Fruit fly (Drosophila melanogaster) whole organism, embryonic: ENCODE measurements around the gene CG12347.

Experiments
- C15 ChIP-seq: fragments of 200-800 bp; sonication (Bioruptor generic); IDR thresholded peaks from 3 replicates; pipeline ENCODE4 v1.3.6; 2022; ENCODE audit warnings: missing biosample characterization, missing genetic modification characterization
- CG10147 ChIP-seq: fragments of 200-800 bp; sonication (Bioruptor generic); optimal IDR thresholded peaks from 2 replicates; lab custom pipeline; 2019; ENCODE audit warnings: missing biosample characterization, mild to moderate bottlenecking, missing genetic modification characterization, moderate library complexity
- CG10267 ChIP-seq: fragments of 200-800 bp; sonication (Bioruptor generic); optimal IDR thresholded peaks from 2 replicates; lab custom pipeline; 2018; ENCODE audit warnings: missing biosample characterization, mild to moderate bottlenecking, missing genetic modification characterization, moderate library complexity
- CG10543 ChIP-seq: fragments of 200-800 bp; sonication (Bioruptor generic); optimal IDR thresholded peaks from 3 replicates; lab custom pipeline; 2017; ENCODE audit warnings: missing biosample characterization, mild to moderate bottlenecking, missing genetic modification characterization, moderate library complexity
- CG12219 ChIP-seq: fragments of 200-800 bp; sonication (Bioruptor generic); optimal IDR thresholded peaks from 3 replicates; lab custom pipeline; 2018; ENCODE audit warnings: missing biosample characterization, mild to moderate bottlenecking, missing genetic modification characterization
- CG14710 ChIP-seq: fragments of 200-800 bp; sonication (Bioruptor generic); optimal IDR thresholded peaks from 3 replicates; lab custom pipeline; 2019; ENCODE audit warnings: missing biosample characterization, mild to moderate bottlenecking, missing genetic modification characterization, moderate library complexity
- CG15011 ChIP-seq: fragments of 200-800 bp; sonication (Bioruptor generic); optimal IDR thresholded peaks from 3 replicates; lab custom pipeline; 2018; ENCODE audit warnings: missing biosample characterization, mild to moderate bottlenecking, missing genetic modification characterization
- CG1602 ChIP-seq: fragments of 200-800 bp; sonication (Bioruptor generic); optimal IDR thresholded peaks from 3 replicates; lab custom pipeline; 2016; ENCODE audit warnings: missing biosample characterization, missing genetic modification characterization
- CG17359 ChIP-seq: fragments of 200-800 bp; sonication (Bioruptor generic); optimal IDR thresholded peaks from 3 replicates; lab custom pipeline; 2018; ENCODE audit warnings: missing biosample characterization, mild to moderate bottlenecking, missing genetic modification characterization, moderate library complexity
- CG17361 ChIP-seq: fragments of 200-800 bp; sonication (Bioruptor generic); IDR thresholded peaks from 3 replicates; pipeline ENCODE4 v1.3.6; 2022; ENCODE audit warnings: missing biosample characterization, missing genetic modification characterization
- CG17829 ChIP-seq: fragments of 200-800 bp; optimal IDR thresholded peaks from 2 replicates; lab custom pipeline; 2019; ENCODE audit warnings: missing biosample characterization, mild to moderate bottlenecking, missing genetic modification characterization, moderate library complexity
- CG17912 ChIP-seq: fragments of 200-800 bp; sonication (Bioruptor generic); optimal IDR thresholded peaks from 2 replicates; lab custom pipeline; 2018; ENCODE audit warnings: missing biosample characterization, mild to moderate bottlenecking, missing genetic modification characterization
- CG18599 ChIP-seq: fragments of 200-800 bp; sonication (Bioruptor generic); optimal IDR thresholded peaks from 3 replicates; lab custom pipeline; 2017; ENCODE audit warnings: missing biosample characterization, missing genetic modification characterization, mild to moderate bottlenecking, moderate library complexity, missing genetic modification reagents
- CG18619 ChIP-seq: fragments of 200-800 bp; sonication (Bioruptor generic); optimal IDR thresholded peaks from 3 replicates; lab custom pipeline; 2017; ENCODE audit warnings: missing biosample characterization, mild to moderate bottlenecking, missing genetic modification characterization
- CG3407 ChIP-seq: fragments of 200-800 bp; sonication (Bioruptor generic); optimal IDR thresholded peaks from 2 replicates; lab custom pipeline; 2018; ENCODE audit warnings: missing biosample characterization, mild to moderate bottlenecking, missing genetic modification characterization
- CG34224 ChIP-seq: fragments of 200-800 bp; sonication (Bioruptor generic); IDR thresholded peaks from 3 replicates; pipeline ENCODE4 v1.3.6; 2022; ENCODE audit warnings: missing biosample characterization, missing genetic modification characterization; ENCODE audit not compliant: partially characterized antibody
- CG4360 ChIP-seq: fragments of 200-800 bp; sonication (Bioruptor generic); IDR thresholded peaks from 2 replicates; pipeline ENCODE4 v1.3.6; 2022; ENCODE audit warnings: missing biosample characterization, missing genetic modification characterization
- CG4404 ChIP-seq: fragments of 200-800 bp; sonication (Bioruptor generic); IDR thresholded peaks from 2 replicates; pipeline ENCODE4 v1.3.6; 2022; ENCODE audit warnings: missing biosample characterization, missing genetic modification characterization
- CG7963 ChIP-seq: fragments of 200-800 bp; sonication (Bioruptor generic); IDR thresholded peaks from 3 replicates; pipeline ENCODE4 v1.3.6; 2022; ENCODE audit warnings: missing biosample characterization, missing genetic modification characterization; ENCODE audit not compliant: partially characterized antibody
- CG8281 ChIP-seq: fragments of 200-800 bp; sonication (Bioruptor generic); optimal IDR thresholded peaks from 2 replicates; lab custom pipeline; 2018; ENCODE audit warnings: missing biosample characterization, mild to moderate bottlenecking, missing genetic modification characterization, moderate library complexity
- CG9727 ChIP-seq: fragments of 200-800 bp; sonication (Bioruptor generic); optimal IDR thresholded peaks from 3 replicates; lab custom pipeline; 2017; ENCODE audit warnings: missing biosample characterization, mild to moderate bottlenecking, missing genetic modification characterization
- Dip3 ChIP-seq: fragments of 200-800 bp; sonication (Bioruptor generic); optimal IDR thresholded peaks from 3 replicates; lab custom pipeline; 2016; ENCODE audit warnings: missing biosample characterization, missing genetic modification characterization
- E2f2 ChIP-seq: fragments of 200-800 bp; sonication (Bioruptor generic); IDR thresholded peaks from 2 replicates; pipeline ENCODE4 v1.3.6; 2022; ENCODE audit warnings: missing biosample characterization, missing genetic modification characterization
- Fer1 ChIP-seq: fragments of 200-800 bp; sonication (Bioruptor generic); optimal IDR thresholded peaks from 2 replicates; lab custom pipeline; 2017; ENCODE audit warnings: missing biosample characterization, mild to moderate bottlenecking, missing genetic modification characterization
- Hr39 ChIP-seq: fragments of >200 bp; optimal IDR thresholded peaks from 2 replicates; lab custom pipeline; 2017
- Mad ChIP-seq: fragments of 200-800 bp; sonication (Bioruptor generic); optimal IDR thresholded peaks from 2 replicates; lab custom pipeline; 2016; ENCODE audit warnings: missing biosample characterization, missing genetic modification characterization
- Mes4 ChIP-seq: fragments of 200-800 bp; sonication (Bioruptor generic); optimal IDR thresholded peaks from 2 replicates; lab custom pipeline; 2016; ENCODE audit warnings: missing biosample characterization, missing genetic modification characterization
- NK7.1 ChIP-seq: fragments of 200-800 bp; sonication (Bioruptor generic); optimal IDR thresholded peaks from 3 replicates; lab custom pipeline; 2016; ENCODE audit warnings: missing biosample characterization, missing genetic modification characterization
- Nf-YC ChIP-seq: fragments of 200-800 bp; optimal IDR thresholded peaks from 3 replicates; lab custom pipeline; 2019; ENCODE audit warnings: missing biosample characterization, mild to moderate bottlenecking, missing genetic modification characterization, moderate library complexity
- Oaz ChIP-seq: fragments of 200-800 bp; sonication (Bioruptor generic); IDR thresholded peaks from 2 replicates; pipeline ENCODE4 v1.3.6; 2022; ENCODE audit warnings: missing biosample characterization, missing genetic modification characterization
- Sox100B ChIP-seq: fragments of 200-800 bp; sonication (Bioruptor generic); optimal IDR thresholded peaks from 3 replicates; lab custom pipeline; 2018; ENCODE audit warnings: missing biosample characterization, mild to moderate bottlenecking, missing genetic modification characterization
- Usf ChIP-seq: fragments of 200-800 bp; sonication (Bioruptor generic); optimal IDR thresholded peaks from 2 replicates; lab custom pipeline; 2017; ENCODE audit warnings: missing genotype, missing biosample characterization, missing genetic modification characterization
- Vsx1 ChIP-seq: fragments of 200-800 bp; sonication (Bioruptor generic); optimal IDR thresholded peaks from 2 replicates; lab custom pipeline; 2017; ENCODE audit warnings: missing biosample characterization, mild to moderate bottlenecking, missing genetic modification characterization, missing genetic modification reagents
- ato ChIP-seq: fragments of 200-800 bp; sonication (Bioruptor generic); IDR thresholded peaks from 2 replicates; pipeline ENCODE4 v1.3.6; 2022; ENCODE audit warnings: missing biosample characterization, missing genetic modification characterization; ENCODE audit not compliant: partially characterized antibody
- bcd ChIP-seq: fragments of 200-800 bp; sonication (Bioruptor generic); optimal IDR thresholded peaks from 2 replicates; lab custom pipeline; 2017; ENCODE audit warnings: missing biosample characterization, mild to moderate bottlenecking, missing genetic modification characterization
- chif ChIP-seq, 2 experiments: fragments of 200-800 bp; sonication (Bioruptor generic); optimal IDR thresholded peaks; 3 replicates each; lab custom pipeline; 2016; ENCODE audit warnings: missing biosample characterization in 2 of 2, missing genetic modification characterization in 2 of 2
- ci ChIP-seq: fragments of 200-800 bp; sonication (Bioruptor generic); IDR thresholded peaks from 3 replicates; pipeline ENCODE4 v1.3.6; 2022; ENCODE audit warnings: missing biosample characterization, missing genetic modification characterization
- cwo ChIP-seq: fragments of 200-800 bp; sonication (Bioruptor generic); optimal IDR thresholded peaks from 3 replicates; lab custom pipeline; 2017; ENCODE audit warnings: missing biosample characterization, missing genetic modification characterization, mild to moderate bottlenecking, moderate library complexity, missing genetic modification reagents
- dysf ChIP-seq: fragments of 200-800 bp; sonication (Bioruptor generic); IDR thresholded peaks from 3 replicates; pipeline ENCODE4 v1.3.6; 2022; ENCODE audit warnings: missing biosample characterization, missing genetic modification characterization
- esg ChIP-seq: fragments of 200-800 bp; sonication (Bioruptor generic); conservative IDR thresholded peaks from 2 replicates; pipeline ENCODE4 v1.3.6; 2022; ENCODE audit warnings: missing biosample characterization, missing genetic modification characterization
- fd96Cb ChIP-seq: fragments of 200-800 bp; sonication (Bioruptor generic); optimal IDR thresholded peaks from 2 replicates; lab custom pipeline; 2018; ENCODE audit warnings: missing biosample characterization, mild to moderate bottlenecking, missing genetic modification characterization, moderate library complexity
- gcm2 ChIP-seq: fragments of 200-800 bp; sonication (Bioruptor generic); optimal IDR thresholded peaks from 2 replicates; lab custom pipeline; 2016; ENCODE audit warnings: missing biosample characterization, missing genetic modification characterization
- gfzf ChIP-seq: fragments of 200-800 bp; sonication (Bioruptor generic); optimal IDR thresholded peaks from 2 replicates; lab custom pipeline; 2016; ENCODE audit warnings: missing biosample characterization, mild to moderate bottlenecking, missing genetic modification characterization, moderate library complexity
- nom ChIP-seq: fragments of 200-800 bp; sonication (Bioruptor generic); optimal IDR thresholded peaks from 2 replicates; lab custom pipeline; 2017; ENCODE audit warnings: missing biosample characterization, missing genetic modification characterization, mild to moderate bottlenecking, moderate library complexity, missing genetic modification reagents
- otp ChIP-seq: fragments of 200-800 bp; sonication (Bioruptor generic); IDR thresholded peaks from 3 replicates; pipeline ENCODE4, ENCODE4 v1.3.6; 2022; ENCODE audit warnings: missing biosample characterization, missing genetic modification characterization
- peb ChIP-seq: fragments of 200-800 bp; sonication (Bioruptor generic); IDR thresholded peaks from 2 replicates; pipeline ENCODE4 v1.3.6; 2022; ENCODE audit warnings: missing biosample characterization, missing genetic modification characterization
- sqz ChIP-seq: fragments of 200-800 bp; sonication (Bioruptor generic); optimal IDR thresholded peaks from 3 replicates; lab custom pipeline; 2018; ENCODE audit warnings: missing biosample characterization, mild to moderate bottlenecking, missing genetic modification characterization
- ssp ChIP-seq: fragments of 200-800 bp; sonication (Bioruptor generic); IDR thresholded peaks from 2 replicates; pipeline ENCODE4 v1.3.6; 2022; ENCODE audit warnings: missing biosample characterization, missing genetic modification characterization
- wor ChIP-seq: fragments of 200-800 bp; sonication (Bioruptor generic); IDR thresholded peaks from 2 replicates; pipeline ENCODE4 v1.3.6; 2022; ENCODE audit warnings: missing biosample characterization, missing genetic modification characterization

CG12347 gene

dm6 chr3R:17919108-17919882 is 13.1 kb downstream of the CG12347 start, which contains the start of gene cpo (continued):
- TF ChIP-seq sqz: peak; percentile 85
- TF ChIP-seq CG18599 (GFP tag; lab: Kevin White, UChicago): peak; percentile 93
- TF ChIP-seq cwo (GFP tag; lab: Kevin White, UChicago): peak; percentile 65
- peak; percentile 96 for TF ChIP-seq bcd (GFP tag; lab: Kevin White, UChicago)
- peak; percentile 77 for TF ChIP-seq CG15011 (GFP tag; lab: Kevin White, UChicago)
- peak; percentile 87 for TF ChIP-seq CG17359 (tag; lab: Kevin White, UChicago)
- peak; percentile 85 for TF ChIP-seq NK7.1 (GFP tag; lab: Kevin White, UChicago)
- peak; percentile 67; the same call in 1 of the 2 replicates for TF ChIP-seq peb (GFP tag; lab: Robert Waterston, UW)
- TF ChIP-seq E2f2 (GFP tag; lab: Robert Waterston, UW): peak; percentile 69
- peak; percentile 16 for TF ChIP-seq gfzf (GFP tag; lab: Kevin White, UChicago)
- peak; percentile 95 for TF ChIP-seq Fer1
- peak; percentile 90 for TF ChIP-seq CG3407 (GFP tag; lab: Kevin White, UChicago)
- peak; percentile 80 for TF ChIP-seq Oaz (GFP tag; lab: Robert Waterston, UW)
- peak; percentile 82 for TF ChIP-seq CG10147 (GFP tag; lab: Kevin White, UChicago)
- TF ChIP-seq CG17912 (GFP tag; lab: Kevin White, UChicago): peak; percentile 98
- peak; percentile 89 for TF ChIP-seq Mad (GFP tag; lab: Kevin White, UChicago)
- TF ChIP-seq Vsx1: peak; percentile 93
- TF ChIP-seq Mes4: peak; percentile 94
- TF ChIP-seq ci (GFP tag; lab: Robert Waterston, UW): peak; percentile 98
- peak; percentile 78 for TF ChIP-seq C15 (GFP tag; lab: Robert Waterston, UW)
- peak; percentile 24; the same call in 1 of the 2 replicates for TF ChIP-seq CG4404 (GFP tag; lab: Robert Waterston, UW)
- TF ChIP-seq otp: peak; percentile 92
- peak; percentile 76 for TF ChIP-seq CG17829 (tag; lab: Kevin White, UChicago)
- peak; percentile 26 for TF ChIP-seq nom
- TF ChIP-seq fd96Cb (tag; lab: Kevin White, UChicago): peak; percentile 66
- TF ChIP-seq CG8281: peak; percentile 73
- TF ChIP-seq dysf (GFP tag; lab: Robert Waterston, UW): peak; percentile 83
- TF ChIP-seq Usf: peak; percentile 73
- TF ChIP-seq CG7963 (GFP tag; lab: Robert Waterston, UW): no peak
- TF ChIP-seq gcm2 (GFP tag; lab: Kevin White, UChicago): peak; percentile 68
- TF ChIP-seq esg (GFP tag; lab: Robert Waterston, UW): no peak; the same call in 1 of the 2 replicates
- TF ChIP-seq Sox100B (GFP tag; lab: Kevin White, UChicago): peak; percentile 83
- peak; percentile 69 to 77 for TF ChIP-seq chif (GFP tag; optimal IDR thresholded peaks at IDR 0.05; lab: Kevin White, UChicago)
- TF ChIP-seq CG9727 (GFP tag; lab: Kevin White, UChicago): peak; percentile 84
- peak; percentile 63 for TF ChIP-seq ssp (GFP tag; lab: Robert Waterston, UW)
- TF ChIP-seq CG4360 (GFP tag; lab: Robert Waterston, UW): peak; percentile 58
- no peak for TF ChIP-seq Hr39
- TF ChIP-seq CG10267: peak; percentile 72
- peak; percentile 90 for TF ChIP-seq CG10543
- TF ChIP-seq CG34224 (GFP tag; lab: Robert Waterston, UW): no peak
- peak; percentile 71 for TF ChIP-seq Dip3 (GFP tag; lab: Kevin White, UChicago)
- peak; percentile 84 for TF ChIP-seq CG14710 (tag; lab: Kevin White, UChicago)
- peak; percentile 56 for TF ChIP-seq Nf-YC (tag; lab: Kevin White, UChicago)
- TF ChIP-seq CG18619: peak; percentile 95
- peak; percentile 62 for TF ChIP-seq wor (GFP tag; lab: Robert Waterston, UW)
- peak; percentile 85 for TF ChIP-seq CG17361 (GFP tag; lab: Robert Waterston, UW)
- 0 out of 2 replicates have a peak, but pooled peaks have one; percentile 22 for TF ChIP-seq ato (GFP tag; lab: Robert Waterston, UW)
- TF ChIP-seq CG1602: peak; percentile 50
- peak; percentile 90 for TF ChIP-seq CG12219 (GFP tag; lab: Kevin White, UChicago)
